Worm (Caenorhabditis elegans) whole organism, L2 larva: ENCODE results near the gene T04F8.7.

Source experiments
- C34F6.9 ChIP-seq: fragments of 150-350 bp; optimal IDR thresholded peaks from 2 replicates; lab custom pipeline; 2014; ENCODE audit warnings: missing biosample characterization, missing genetic modification characterization
- F13H6.1 ChIP-seq: sonication (generic microtip); optimal IDR thresholded peaks from 2 replicates; lab custom pipeline; 2016; ENCODE audit warnings: missing genetic modification characterization, missing compliant biosample characterization
- R02D3.7 ChIP-seq: fragments of 150-350 bp; optimal IDR thresholded peaks from 2 replicates; lab custom pipeline; 2014; ENCODE audit warnings: missing biosample characterization, missing genetic modification characterization
- Y55F3AM.14 ChIP-seq: fragments of 200-800 bp; sonication (Bioruptor generic); optimal IDR thresholded peaks from 2 replicates; lab custom pipeline; 2018; ENCODE audit warnings: mild to moderate bottlenecking, missing genetic modification characterization, missing compliant biosample characterization
- ZK546.5 ChIP-seq: sonication (generic microtip); optimal IDR thresholded peaks from 2 replicates; lab custom pipeline; 2017; ENCODE audit warnings: missing biosample characterization, missing genetic modification characterization
- alr-1 ChIP-seq: fragments of 150-350 bp; optimal IDR thresholded peaks from 2 replicates; lab custom pipeline; 2014; ENCODE audit warnings: missing biosample characterization, missing genetic modification characterization
- aly-2 ChIP-seq: fragments of 150-350 bp; optimal IDR thresholded peaks from 2 replicates; lab custom pipeline; 2014; ENCODE audit warnings: missing biosample characterization, missing genetic modification characterization
- ama-1 ChIP-seq: fragments of 150-350 bp; optimal IDR thresholded peaks from 2 replicates; lab custom pipeline; 2018; ENCODE audit warnings: inconsistent platforms
- blmp-1 ChIP-seq: sonication (generic microtip); optimal IDR thresholded peaks from 2 replicates; lab custom pipeline; 2017; ENCODE audit warnings: missing genetic modification characterization, mild to moderate bottlenecking, missing compliant biosample characterization, antibody characterized with exemption, moderate library complexity; ENCODE audit not compliant: insufficient read depth
- ceh-16 ChIP-seq: fragments of 150-350 bp; optimal IDR thresholded peaks from 2 replicates; lab custom pipeline; 2014; ENCODE audit warnings: missing biosample characterization, missing genetic modification characterization
- ceh-82 ChIP-seq: fragments of 150-350 bp; optimal IDR thresholded peaks from 2 replicates; lab custom pipeline; 2014; ENCODE audit warnings: missing biosample characterization, missing genetic modification characterization
- crh-2 ChIP-seq: sonication (generic microtip); optimal IDR thresholded peaks from 2 replicates; lab custom pipeline; 2017; ENCODE audit warnings: missing biosample characterization, missing genetic modification characterization
- dmd-4 ChIP-seq: sonication (generic microtip); optimal IDR thresholded peaks from 2 replicates; lab custom pipeline; 2017; ENCODE audit warnings: missing biosample characterization, missing genetic modification characterization
- egl-27 ChIP-seq: sonication (generic microtip); optimal IDR thresholded peaks from 3 replicates; lab custom pipeline; 2017; ENCODE audit warnings: missing biosample characterization, missing genetic modification reagents, missing genetic modification characterization
- elt-1 ChIP-seq: fragments of 150-350 bp; optimal IDR thresholded peaks from 2 replicates; lab custom pipeline; 2014; ENCODE audit warnings: missing biosample characterization, missing genetic modification characterization
- fos-1 ChIP-seq: fragments of 150-350 bp; optimal IDR thresholded peaks from 2 replicates; lab custom pipeline; 2014; ENCODE audit warnings: missing biosample characterization, missing genetic modification characterization
- lin-11 ChIP-seq: fragments of 150-350 bp; sonication (generic microtip); optimal IDR thresholded peaks from 2 replicates; lab custom pipeline; 2014; ENCODE audit warnings: missing biosample characterization, missing genetic modification characterization, inconsistent platforms, mixed read lengths
- lin-13 ChIP-seq: fragments of 150-350 bp; optimal IDR thresholded peaks from 2 replicates; lab custom pipeline; 2014; ENCODE audit warnings: missing biosample characterization, missing genetic modification reagents, missing genetic modification characterization
- lin-39 ChIP-seq: fragments of 150-350 bp; optimal IDR thresholded peaks from 2 replicates; lab custom pipeline; 2014; ENCODE audit warnings: missing biosample characterization, missing genetic modification reagents, missing genetic modification characterization
- lsy-2 ChIP-seq, 2 experiments: fragments of 150-350 bp in 1 of 2; sonication (generic microtip) in 1 of 2; optimal IDR thresholded peaks; 2 replicates each; lab custom pipeline; 2014 to 2017; ENCODE audit warnings: missing biosample characterization in 2 of 2, missing genetic modification characterization in 2 of 2
- mab-5 ChIP-seq: fragments of 150-350 bp; optimal IDR thresholded peaks from 2 replicates; lab custom pipeline; 2014; ENCODE audit warnings: missing biosample characterization, missing genetic modification characterization
- mbf-1 ChIP-seq: sonication (generic microtip); optimal IDR thresholded peaks from 2 replicates; lab custom pipeline; 2017; ENCODE audit warnings: missing biosample characterization, missing genetic modification characterization
- nhr-10 ChIP-seq: sonication (generic microtip); optimal IDR thresholded peaks from 2 replicates; lab custom pipeline; 2017; ENCODE audit warnings: missing biosample characterization, missing genetic modification characterization
- nhr-129 ChIP-seq: fragments of 150-350 bp; optimal IDR thresholded peaks from 2 replicates; lab custom pipeline; 2014; ENCODE audit warnings: missing biosample characterization, missing genetic modification characterization
- nhr-21 ChIP-seq: fragments of 150-350 bp; optimal IDR thresholded peaks from 2 replicates; lab custom pipeline; 2014; ENCODE audit warnings: missing biosample characterization, missing genetic modification characterization
- nhr-23 ChIP-seq: fragments of 150-350 bp; optimal IDR thresholded peaks from 2 replicates; lab custom pipeline; 2014; ENCODE audit warnings: missing biosample characterization, missing genetic modification reagents, missing genetic modification characterization
- nhr-237 ChIP-seq: fragments of 150-350 bp; optimal IDR thresholded peaks from 2 replicates; lab custom pipeline; 2014; ENCODE audit warnings: missing biosample characterization, missing genetic modification characterization
- nhr-6 ChIP-seq: fragments of 150-350 bp; optimal IDR thresholded peaks from 2 replicates; lab custom pipeline; 2014; ENCODE audit warnings: missing biosample characterization, missing genetic modification characterization
- nhr-77 ChIP-seq: fragments of 150-350 bp; optimal IDR thresholded peaks from 2 replicates; lab custom pipeline; 2014; ENCODE audit warnings: missing biosample characterization, missing genetic modification characterization
- peb-1 ChIP-seq: fragments of 150-350 bp; optimal IDR thresholded peaks from 2 replicates; lab custom pipeline; 2014; ENCODE audit warnings: missing biosample characterization, missing genetic modification characterization
- skn-1 ChIP-seq: sonication (generic microtip); optimal IDR thresholded peaks from 2 replicates; lab custom pipeline; 2017; ENCODE audit warnings: missing biosample characterization, missing genetic modification characterization
- sma-3 ChIP-seq: sonication (generic microtip); optimal IDR thresholded peaks from 2 replicates; lab custom pipeline; 2016; ENCODE audit warnings: missing genetic modification reagents, missing genetic modification characterization, missing compliant biosample characterization
- sma-9 ChIP-seq, 2 experiments: fragments of 150-350 bp in 1 of 2; sonication (generic microtip) in 1 of 2; optimal IDR thresholded peaks; 2 replicates each; lab custom pipeline; 2014 to 2016; ENCODE audit warnings: missing genetic modification characterization in 2 of 2, mild to moderate bottlenecking in 1 of 2, missing biosample characterization in 1 of 2, missing compliant biosample characterization in 1 of 2, missing genetic modification reagents in 1 of 2, moderate library complexity in 1 of 2
- snpc-4 ChIP-seq: fragments of 150-350 bp; optimal IDR thresholded peaks from 2 replicates; lab custom pipeline; 2014; ENCODE audit warnings: missing biosample characterization, missing genetic modification characterization
- unc-55 ChIP-seq: fragments of 150-350 bp; sonication (generic microtip); optimal IDR thresholded peaks from 3 replicates; lab custom pipeline; 2014; ENCODE audit warnings: missing biosample characterization, missing genetic modification reagents, missing genetic modification characterization
- unc-62 ChIP-seq: fragments of 150-350 bp; optimal IDR thresholded peaks from 2 replicates; lab custom pipeline; 2014; ENCODE audit warnings: missing biosample characterization, missing genetic modification reagents, missing genetic modification characterization
- ztf-1 ChIP-seq: fragments of 200-800 bp; sonication (Bioruptor generic); conservative IDR thresholded peaks from 2 replicates; pipeline ENCODE4 v1.3.6; 2022; ENCODE audit warnings: missing genetic modification characterization, missing compliant biosample characterization
- ztf-11 ChIP-seq: sonication (generic microtip); optimal IDR thresholded peaks from 2 replicates; lab custom pipeline; 2017; ENCODE audit warnings: missing biosample characterization, missing genetic modification characterization

T04F8.7 gene

DNA sequence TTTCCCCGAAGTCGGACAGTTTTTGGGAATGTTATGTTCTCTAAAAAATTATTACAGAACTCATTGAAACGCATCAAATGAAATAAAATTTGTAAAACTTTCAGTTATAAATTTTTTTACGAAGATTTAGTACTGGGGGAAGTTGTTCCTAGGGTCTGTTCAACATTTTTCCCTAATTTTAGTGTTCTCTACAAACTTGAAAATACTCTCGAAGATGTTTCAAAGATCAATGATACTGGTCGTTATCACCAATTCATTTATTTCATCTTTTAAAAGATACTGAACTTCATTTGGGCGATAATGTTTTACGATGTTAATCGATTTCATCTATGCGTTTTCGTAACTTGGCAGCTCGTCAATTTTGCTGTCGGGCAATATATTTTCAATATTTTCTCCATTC is 21.5 kb upstream of the T04F8.7 start, which contains the start of gene C44C10.3:
C44C10.3 (plus strand) TSS at position 301 of the 400 bp plus-strand sequence.
- TF ChIP-seq mbf-1 (tag; lab: Kevin White, UChicago): no peak
- no peak for TF ChIP-seq peb-1 (tag; lab: Kevin White, UChicago)
- TF ChIP-seq lin-39 (tag; lab: Kevin White, UChicago): no peak
- TF ChIP-seq egl-27 (tag; lab: Kevin White, UChicago): no peak
- TF ChIP-seq ceh-82: no peak
- TF ChIP-seq nhr-23 (tag; lab: Kevin White, UChicago): no peak
- no peak for TF ChIP-seq nhr-237 (tag; lab: Kevin White, UChicago)
- TF ChIP-seq nhr-6: no peak
- TF ChIP-seq fos-1 (tag; lab: Kevin White, UChicago): no peak
- TF ChIP-seq nhr-10 (tag; lab: Kevin White, UChicago): no peak
- TF ChIP-seq lsy-2 (tag; optimal IDR thresholded peaks at IDR 0.05; lab: Kevin White, UChicago): no peak
- TF ChIP-seq snpc-4 (tag; lab: Kevin White, UChicago): no peak
- no peak for TF ChIP-seq unc-62 (GFP tag; lab: Kevin White, UChicago)
- TF ChIP-seq nhr-21 (tag; lab: Kevin White, UChicago): no peak
- no peak for TF ChIP-seq ama-1 (lab: Kevin White, UChicago)
- no peak for TF ChIP-seq unc-55
- TF ChIP-seq dmd-4 (tag; lab: Kevin White, UChicago): no peak
- no peak for TF ChIP-seq nhr-77 (tag; lab: Kevin White, UChicago)

DNA sequence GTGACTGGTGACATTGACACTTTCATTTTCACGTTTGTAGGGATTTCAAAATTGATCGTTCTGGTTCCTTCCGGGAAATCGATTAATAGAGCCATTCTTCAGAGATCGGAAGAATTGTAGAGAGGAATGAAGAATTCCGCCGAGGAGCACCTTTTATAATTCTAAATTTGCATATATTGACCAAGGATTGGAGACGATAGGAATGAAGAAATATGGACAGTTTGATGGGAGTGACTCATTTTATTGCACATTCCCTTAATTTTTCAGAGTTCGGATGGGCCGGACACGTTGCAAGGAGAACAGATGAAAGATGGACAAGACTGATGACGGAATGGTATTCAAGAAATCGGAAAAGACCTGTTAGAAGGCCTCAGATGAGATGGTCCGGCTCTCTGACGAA is 19.5 kb upstream of the T04F8.7 start, which contains the start of gene C44C10.15:
C44C10.15 (minus strand) TSS at position 101 of the 400 bp plus-strand sequence.
- TF ChIP-seq lsy-2 (tag; optimal IDR thresholded peaks at IDR 0.05; lab: Kevin White, UChicago): no peak
- TF ChIP-seq ztf-1: no peak
- TF ChIP-seq nhr-6: no peak
- no peak for TF ChIP-seq R02D3.7 (tag; lab: Kevin White, UChicago)
- no peak for TF ChIP-seq lin-13 (GFP tag; lab: Kevin White, UChicago)
- TF ChIP-seq F13H6.1: no peak
- no peak for TF ChIP-seq sma-9 (GFP tag; optimal IDR thresholded peaks at IDR 0.05; lab: Kevin White, UChicago)
- TF ChIP-seq sma-9 (tag; optimal IDR thresholded peaks at IDR 0.05; lab: Kevin White, UChicago): no peak
- TF ChIP-seq Y55F3AM.14: no peak
- no peak for TF ChIP-seq blmp-1 (tag; lab: Kevin White, UChicago)
- no peak for TF ChIP-seq alr-1 (tag; lab: Kevin White, UChicago)
- no peak for TF ChIP-seq nhr-77 (tag; lab: Kevin White, UChicago)
- TF ChIP-seq mbf-1 (tag; lab: Kevin White, UChicago): no peak
- no peak for TF ChIP-seq crh-2 (tag; lab: Kevin White, UChicago)
- TF ChIP-seq nhr-23 (tag; lab: Kevin White, UChicago): no peak
- no peak for TF ChIP-seq ztf-11 (tag; lab: Kevin White, UChicago)
- TF ChIP-seq ceh-16: no peak
- TF ChIP-seq ama-1 (lab: Kevin White, UChicago): no peak
- no peak for TF ChIP-seq skn-1 (tag; lab: Kevin White, UChicago)
- no peak for TF ChIP-seq ZK546.5 (tag; lab: Kevin White, UChicago)

DNA sequence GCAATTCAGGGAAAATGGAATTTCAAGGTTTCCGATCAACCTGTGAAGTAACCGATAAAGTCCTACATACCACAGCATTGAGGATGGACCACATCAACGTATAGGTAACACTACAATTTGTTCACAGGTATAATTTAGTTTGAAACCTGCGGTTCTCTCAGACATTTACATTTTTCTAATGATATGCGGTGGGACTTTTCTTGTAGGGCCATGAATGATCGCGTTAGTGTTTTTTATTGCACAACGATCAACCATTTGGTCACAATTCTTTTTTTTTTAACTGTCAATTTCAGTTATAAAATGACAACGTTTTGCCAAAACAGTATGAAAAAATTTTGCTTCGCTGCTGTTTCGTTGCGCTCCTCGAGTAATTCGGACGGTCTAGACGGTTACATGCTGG is 15.9 kb upstream of the T04F8.7 start, which contains the start of gene C44C10.12:
C44C10.12 (plus strand) TSS at position 301 of the 400 bp plus-strand sequence.
- TF ChIP-seq aly-2 (tag; lab: Kevin White, UChicago) (no peak), lin-11 (tag; lab: Kevin White, UChicago) (no peak), unc-62 (GFP tag; lab: Kevin White, UChicago) (no peak), skn-1 (tag; lab: Kevin White, UChicago) (no peak), mab-5 (tag; lab: Kevin White, UChicago) (no peak), F13H6.1 (no peak), nhr-77 (tag; lab: Kevin White, UChicago) (no peak), alr-1 (tag; lab: Kevin White, UChicago) (no peak), ama-1 (lab: Kevin White, UChicago) (no peak), elt-1 (tag; lab: Kevin White, UChicago) (no peak), lin-39 (tag; lab: Kevin White, UChicago) (no peak), egl-27 (tag; lab: Kevin White, UChicago) (no peak)

DNA sequence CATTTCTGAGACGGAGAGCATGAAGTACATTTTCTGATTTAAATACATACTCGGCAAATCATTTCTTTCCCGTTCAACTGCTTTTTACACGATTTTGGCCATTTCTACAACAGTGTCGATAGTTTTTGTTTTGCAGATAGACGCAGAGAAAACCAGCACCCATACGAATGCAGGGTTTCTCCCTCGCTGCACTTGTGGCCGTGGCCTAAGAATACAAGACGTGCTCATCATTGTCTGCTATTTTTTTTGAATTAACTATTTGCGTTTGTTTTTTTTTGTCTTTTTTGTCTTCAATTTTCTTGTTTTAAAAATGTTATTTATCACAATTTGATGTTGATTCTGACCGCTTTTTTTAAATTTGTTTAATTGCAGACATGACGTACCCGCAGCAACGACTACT is 12.3 kb upstream of the T04F8.7 start, which contains the start of gene smcl-1:
smcl-1 (plus strand) TSS at position 373 of the 400 bp plus-strand sequence.
- TF ChIP-seq sma-9 (GFP tag; optimal IDR thresholded peaks at IDR 0.05; lab: Kevin White, UChicago) (peak; percentile 67), sma-9 (tag; optimal IDR thresholded peaks at IDR 0.05; lab: Kevin White, UChicago) (no peak), nhr-129 (peak; percentile 62), F13H6.1 (no peak), ama-1 (lab: Kevin White, UChicago) (no peak), crh-2 (tag; lab: Kevin White, UChicago) (peak; percentile 31), C34F6.9 (tag; lab: Kevin White, UChicago) (peak; percentile 64), fos-1 (tag; lab: Kevin White, UChicago) (peak; percentile 73), sma-3 (GFP tag; lab: Kevin White, UChicago) (no peak)
